Worm (Caenorhabditis elegans) whole organism, L1 larva: ENCODE results near the gene F19G12.8.

Experiments
- C04F5.9 ChIP-seq: sonication (generic microtip); optimal IDR thresholded peaks from 2 replicates; lab custom pipeline; 2016; ENCODE audit warnings: missing genetic modification characterization, missing compliant biosample characterization
- C34B4.2 ChIP-seq: sonication (generic microtip); optimal IDR thresholded peaks from 2 replicates; lab custom pipeline; 2017; ENCODE audit warnings: mild to moderate bottlenecking, missing genetic modification characterization, missing compliant biosample characterization
- ama-1 ChIP-seq: fragments of 150-350 bp; optimal IDR thresholded peaks from 2 replicates; lab custom pipeline; 2014
- blmp-1 ChIP-seq: fragments of 150-350 bp; optimal IDR thresholded peaks from 2 replicates; lab custom pipeline; 2014; ENCODE audit warnings: missing biosample characterization, missing genetic modification characterization
- ceh-63 ChIP-seq: fragments of 200-800 bp; sonication (Bioruptor generic); optimal IDR thresholded peaks from 2 replicates; lab custom pipeline; 2018; ENCODE audit warnings: mild to moderate bottlenecking, missing genetic modification characterization, missing compliant biosample characterization
- ceh-82 ChIP-seq, 3 experiments: fragments of 150-350 bp in 1 of 3; sonication (generic microtip) in 2 of 3; optimal IDR thresholded peaks; 2 replicates each; lab custom pipeline; 2014 to 2017; ENCODE audit warnings: missing biosample characterization in 3 of 3, missing genetic modification characterization in 3 of 3
- dpl-1 ChIP-seq, 3 experiments: fragments of 150-350 bp in 2 of 3; sonication (generic microtip) in 1 of 3; optimal IDR thresholded peaks; 2 replicates each; lab custom pipeline; 2014 to 2017; ENCODE audit warnings: missing biosample characterization in 3 of 3, missing genetic modification characterization in 3 of 3, missing genetic modification reagents in 3 of 3
- dsc-1 ChIP-seq: sonication (generic microtip); optimal IDR thresholded peaks from 2 replicates; lab custom pipeline; 2016; ENCODE audit warnings: mild to moderate bottlenecking, missing genetic modification characterization, missing compliant biosample characterization
- egl-13 ChIP-seq: sonication (generic microtip); optimal IDR thresholded peaks from 2 replicates; lab custom pipeline; 2016; ENCODE audit warnings: missing genotype, missing genetic modification reagents, missing genetic modification characterization, missing compliant biosample characterization
- egl-27 ChIP-seq, 2 experiments: fragments of 150-350 bp in 1 of 2; sonication (generic microtip); optimal IDR thresholded peaks; 3 replicates each; lab custom pipeline; 2017 to 2018; ENCODE audit warnings: missing biosample characterization in 2 of 2, missing genetic modification characterization in 2 of 2, missing genetic modification reagents in 2 of 2
- elt-2 ChIP-seq: sonication (generic microtip); optimal IDR thresholded peaks from 2 replicates; lab custom pipeline; 2016; ENCODE audit warnings: missing genetic modification characterization, mild to moderate bottlenecking, inconsistent platforms, missing compliant biosample characterization, missing genetic modification reagents
- elt-3 ChIP-seq, 6 experiments: fragments of 150-350 bp in 1 of 6; sonication (generic microtip); optimal IDR thresholded peaks; 2 replicates each; lab custom pipeline; 2017 to 2018; ENCODE audit warnings: missing biosample characterization in 6 of 6, missing genetic modification characterization in 6 of 6, inconsistent platforms in 1 of 6
- ets-5 ChIP-seq: fragments of 200-800 bp; sonication (Bioruptor generic); IDR thresholded peaks from 2 replicates; pipeline ENCODE4 v1.3.6; 2022; ENCODE audit warnings: missing genetic modification characterization, missing compliant biosample characterization
- fkh-10 ChIP-seq: sonication (generic microtip); optimal IDR thresholded peaks from 2 replicates; lab custom pipeline; 2017; ENCODE audit warnings: missing biosample characterization, missing genetic modification reagents, missing genetic modification characterization
- fkh-4 ChIP-seq: sonication (generic microtip); optimal IDR thresholded peaks from 2 replicates; lab custom pipeline; 2016; ENCODE audit warnings: missing compliant biosample characterization, missing genetic modification characterization, borderline replicate concordance
- fkh-8 ChIP-seq: sonication (generic microtip); optimal IDR thresholded peaks from 2 replicates; lab custom pipeline; 2016; ENCODE audit warnings: mild to moderate bottlenecking, missing genetic modification characterization, missing compliant biosample characterization
- hlh-17 ChIP-seq: fragments of 200-800 bp; sonication (Bioruptor generic); optimal IDR thresholded peaks from 2 replicates; lab custom pipeline; 2018; ENCODE audit warnings: missing genetic modification characterization, mild to moderate bottlenecking, missing compliant biosample characterization, moderate library complexity, borderline replicate concordance
- hlh-4 ChIP-seq: sonication (generic microtip); optimal IDR thresholded peaks from 2 replicates; lab custom pipeline; 2016; ENCODE audit warnings: mild to moderate bottlenecking, missing genetic modification characterization, missing compliant biosample characterization
- irx-1 ChIP-seq: sonication (generic microtip); optimal IDR thresholded peaks from 2 replicates; lab custom pipeline; 2016; ENCODE audit warnings: missing genetic modification characterization, missing compliant biosample characterization
- lin-13 ChIP-seq: fragments of 150-350 bp; optimal IDR thresholded peaks from 2 replicates; lab custom pipeline; 2014; ENCODE audit warnings: missing biosample characterization, missing genetic modification reagents, missing genetic modification characterization
- lin-14 ChIP-seq: fragments of 200-800 bp; sonication (Bioruptor generic); optimal IDR thresholded peaks from 2 replicates; lab custom pipeline; 2018; ENCODE audit warnings: mild to moderate bottlenecking, missing genetic modification characterization, moderate library complexity, missing compliant biosample characterization
- lsy-2 ChIP-seq, 2 experiments: fragments of 150-350 bp; optimal IDR thresholded peaks; 2 replicates each; lab custom pipeline; 2014; ENCODE audit warnings: missing biosample characterization in 2 of 2, missing genetic modification characterization in 2 of 2
- mab-9 ChIP-seq: fragments of 200-800 bp; sonication (Bioruptor generic); IDR thresholded peaks from 2 replicates; pipeline ENCODE4 v1.3.6; 2022; ENCODE audit warnings: missing genetic modification reagents, missing genetic modification characterization, missing compliant biosample characterization
- mdl-1 ChIP-seq, 2 experiments: fragments of 150-350 bp; optimal IDR thresholded peaks; 2 replicates each; lab custom pipeline; 2014 to 2017; ENCODE audit warnings: missing biosample characterization in 2 of 2, missing genetic modification characterization in 2 of 2, inconsistent platforms in 1 of 2
- mep-1 ChIP-seq: fragments of 150-350 bp; optimal IDR thresholded peaks from 2 replicates; lab custom pipeline; 2014; ENCODE audit warnings: missing biosample characterization, missing genetic modification characterization
- nhr-11 ChIP-seq: fragments of 150-350 bp; optimal IDR thresholded peaks from 2 replicates; lab custom pipeline; 2014; ENCODE audit warnings: missing biosample characterization, missing genetic modification characterization
- nhr-12 ChIP-seq: sonication (generic microtip); optimal IDR thresholded peaks from 2 replicates; lab custom pipeline; 2017; ENCODE audit warnings: missing biosample characterization, missing genetic modification characterization
- nhr-20 ChIP-seq: sonication (generic microtip); optimal IDR thresholded peaks from 2 replicates; lab custom pipeline; 2016; ENCODE audit warnings: mild to moderate bottlenecking, missing genetic modification characterization, missing compliant biosample characterization
- nhr-28 ChIP-seq: fragments of 150-350 bp; optimal IDR thresholded peaks from 2 replicates; lab custom pipeline; 2014; ENCODE audit warnings: missing biosample characterization, missing genetic modification characterization
- nhr-71 ChIP-seq: sonication (generic microtip); optimal IDR thresholded peaks from 2 replicates; lab custom pipeline; 2016; ENCODE audit warnings: mild to moderate bottlenecking, missing genetic modification characterization, moderate library complexity, missing compliant biosample characterization
- nhr-85 ChIP-seq: sonication (generic microtip); peaks from one replicate; lab custom pipeline; 2016; ENCODE audit warnings: missing genetic modification characterization, inconsistent platforms, missing compliant biosample characterization
- pqm-1 ChIP-seq: sonication (generic microtip); optimal IDR thresholded peaks from 3 replicates; lab custom pipeline; 2017; ENCODE audit warnings: missing biosample characterization, missing genetic modification characterization
- rnt-1 ChIP-seq: sonication (generic microtip); optimal IDR thresholded peaks from 2 replicates; lab custom pipeline; 2016; ENCODE audit warnings: mild to moderate bottlenecking, missing genetic modification characterization, moderate library complexity, missing compliant biosample characterization
- snu-23 ChIP-seq: sonication (generic microtip); optimal IDR thresholded peaks from 2 replicates; lab custom pipeline; 2016; ENCODE audit warnings: missing genetic modification characterization, missing compliant biosample characterization
- sox-4 ChIP-seq: sonication (generic microtip); optimal IDR thresholded peaks from 2 replicates; lab custom pipeline; 2016; ENCODE audit warnings: missing genetic modification characterization, missing compliant biosample characterization
- sup-37 ChIP-seq: fragments of 200-800 bp; sonication (Bioruptor generic); optimal IDR thresholded peaks from 2 replicates; lab custom pipeline; 2018; ENCODE audit warnings: mild to moderate bottlenecking, missing genetic modification characterization, missing compliant biosample characterization
- swsn-7 ChIP-seq: sonication (generic microtip); optimal IDR thresholded peaks from 2 replicates; lab custom pipeline; 2016; ENCODE audit warnings: missing genetic modification characterization, missing compliant biosample characterization
- tbx-2 ChIP-seq: sonication (generic microtip); optimal IDR thresholded peaks from 2 replicates; lab custom pipeline; 2016; ENCODE audit warnings: missing genetic modification characterization, missing compliant biosample characterization
- unc-30 ChIP-seq: sonication (generic microtip); optimal IDR thresholded peaks from 2 replicates; lab custom pipeline; 2017; ENCODE audit warnings: missing biosample characterization, missing genetic modification characterization
- unc-62 ChIP-seq: fragments of 150-350 bp; optimal IDR thresholded peaks from 2 replicates; lab custom pipeline; 2014; ENCODE audit warnings: missing biosample characterization, missing genetic modification reagents, missing genetic modification characterization
- unc-86 ChIP-seq: sonication (generic microtip); optimal IDR thresholded peaks from 2 replicates; lab custom pipeline; 2016; ENCODE audit warnings: missing genetic modification characterization, missing compliant biosample characterization
- unc-98 ChIP-seq: fragments of 200-800 bp; sonication (Bioruptor generic); IDR thresholded peaks from 2 replicates; pipeline ENCODE4 v1.3.6; 2022; ENCODE audit warnings: missing genetic modification characterization, missing compliant biosample characterization
- xbp-1 ChIP-seq: sonication (generic microtip); optimal IDR thresholded peaks from 2 replicates; lab custom pipeline; 2016; ENCODE audit warnings: missing genetic modification characterization, missing compliant biosample characterization
- zip-4 ChIP-seq: fragments of 200-800 bp; sonication (Bioruptor generic); optimal IDR thresholded peaks from 2 replicates; lab custom pipeline; 2018; ENCODE audit warnings: mild to moderate bottlenecking, missing genetic modification characterization, moderate library complexity, missing compliant biosample characterization

F19G12.8 gene

DNA sequence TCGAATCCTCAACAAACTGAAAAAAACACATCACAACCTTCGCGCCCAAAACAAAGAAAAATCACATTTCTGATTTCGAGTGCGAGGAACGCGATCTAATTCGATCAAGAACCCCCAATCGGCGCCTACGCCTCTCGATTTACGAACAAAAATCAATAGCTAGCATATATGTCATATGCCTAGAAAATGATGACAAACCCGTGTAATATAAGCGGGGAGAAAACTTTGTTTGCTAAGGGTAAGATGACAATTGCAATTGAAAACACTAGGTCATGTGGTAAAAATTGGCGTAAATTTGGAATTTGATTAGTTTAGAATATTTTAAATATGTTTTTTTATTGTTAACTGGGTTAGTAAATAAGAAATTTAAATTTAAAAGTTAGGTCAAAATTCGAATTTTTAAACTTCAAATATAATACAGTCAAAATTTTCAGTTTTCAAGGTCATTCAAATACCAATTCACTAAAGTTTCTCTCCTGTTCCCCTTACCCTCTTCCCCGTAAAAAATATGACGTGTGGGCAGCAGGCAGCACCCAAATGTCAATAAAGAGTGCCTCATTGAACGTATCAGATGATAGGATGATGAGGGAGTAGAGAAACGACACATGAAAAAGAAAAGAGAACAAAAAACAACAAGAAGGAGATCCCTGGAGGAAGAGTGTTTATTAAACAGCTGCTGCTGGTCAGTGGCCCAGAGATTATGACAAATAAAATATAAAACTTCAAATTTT lies 39.4 kb downstream of the F19G12.8 start (continued):
- TF ChIP-seq sox-4 (tag; lab: Kevin White, UChicago) = no peak
- TF ChIP-seq unc-98 (GFP tag; lab: Robert Waterston, UW) = no peak
- no peak for TF ChIP-seq elt-2 (tag; lab: Kevin White, UChicago)
- TF ChIP-seq swsn-7 (tag; lab: Kevin White, UChicago) = peak; percentile 41
- TF ChIP-seq lin-13 = no peak
- TF ChIP-seq hlh-17 = no peak
- TF ChIP-seq xbp-1 = peak; percentile 7
- no peak for TF ChIP-seq unc-62 (GFP tag; lab: Kevin White, UChicago)
- no peak for TF ChIP-seq fkh-8 (tag; lab: Kevin White, UChicago)
- no peak for TF ChIP-seq mab-9 (GFP tag; lab: Robert Waterston, UW)
- TF ChIP-seq unc-30 = no peak
- peak; percentile 87 for TF ChIP-seq nhr-85 (tag; lab: Kevin White, UChicago)
- no peak for TF ChIP-seq egl-27 (tag; optimal IDR thresholded peaks at IDR 0.05; lab: Kevin White, UChicago)
- TF ChIP-seq zip-4 (GFP tag; lab: Kevin White, UChicago) = no peak
- TF ChIP-seq hlh-4 (tag; lab: Kevin White, UChicago) = no peak
- peak; percentile 79 for TF ChIP-seq nhr-71 (tag; lab: Kevin White, UChicago)
- TF ChIP-seq pqm-1 = no peak
- no peak for TF ChIP-seq sup-37 (GFP tag; lab: Kevin White, UChicago)
- TF ChIP-seq unc-86 = no peak
- no peak for TF ChIP-seq ets-5
- no peak for TF ChIP-seq fkh-10 (GFP tag; lab: Kevin White, UChicago)
- no peak for TF ChIP-seq nhr-12
- no peak for TF ChIP-seq C04F5.9 (tag; lab: Kevin White, UChicago)
- peak; percentile 68 for TF ChIP-seq snu-23 (GFP tag; lab: Kevin White, UChicago)
- peak; percentile 61 for TF ChIP-seq rnt-1
- peak; percentile 49 for TF ChIP-seq tbx-2 (tag; lab: Kevin White, UChicago)
- peak; percentile 30 to 69 for TF ChIP-seq lsy-2 (tag; optimal IDR thresholded peaks at IDR 0.05; lab: Kevin White, UChicago)
- no peak for TF ChIP-seq ama-1
- no peak for TF ChIP-seq C34B4.2 (tag; lab: Kevin White, UChicago)
- no peak for TF ChIP-seq nhr-28 (tag; lab: Kevin White, UChicago)
- no peak for TF ChIP-seq egl-13 (tag; lab: Kevin White, UChicago)
- no peak for TF ChIP-seq dsc-1 (tag; lab: Kevin White, UChicago)
- peak in 1 of 3 experiments; percentile 21 for TF ChIP-seq ceh-82 (tag; optimal IDR thresholded peaks at IDR 0.05; lab: Kevin White, UChicago)

DNA sequence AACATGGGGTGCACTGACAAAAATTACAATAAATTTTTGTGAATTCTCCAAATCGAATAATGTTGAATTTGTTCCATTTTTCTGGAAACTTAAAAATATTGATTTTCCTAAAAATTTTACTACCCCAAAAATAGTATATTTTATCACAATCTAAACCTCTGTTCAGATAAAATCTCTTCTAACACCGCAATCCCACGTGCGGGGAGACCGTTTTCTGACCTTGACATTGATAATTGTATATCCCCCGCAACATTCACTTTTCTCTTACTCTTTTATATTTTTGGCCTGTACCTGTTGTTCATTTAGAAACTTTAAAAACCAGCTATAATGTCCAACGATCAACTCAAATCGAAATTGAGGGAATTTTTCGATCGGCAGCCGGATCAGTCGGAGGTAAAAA lies 41.7 kb downstream of the F19G12.8 start, which contains the start of gene D1005.2:
TSS of gene D1005.2 (plus strand) at position 230 of the 400 bp plus-strand sequence.
- TF ChIP-seq mdl-1 (tag; optimal IDR thresholded peaks at IDR 0.05; lab: Kevin White, UChicago) = peak in 1 of 2 experiments; percentile 32
- TF ChIP-seq unc-30 = no peak
- peak; percentile 6 for TF ChIP-seq mep-1 (tag; lab: Kevin White, UChicago)
- TF ChIP-seq irx-1 (tag; lab: Kevin White, UChicago) = no peak
- no peak for TF ChIP-seq nhr-11 (tag; lab: Kevin White, UChicago)
- TF ChIP-seq lin-13 = no peak
- TF ChIP-seq elt-3 (tag; optimal IDR thresholded peaks at IDR 0.05; lab: Kevin White, UChicago) = peak in 3 of 6 experiments; percentile 6 to 56 (median 37)
- TF ChIP-seq tbx-2 (tag; lab: Kevin White, UChicago) = no peak
- TF ChIP-seq dpl-1 (GFP tag; optimal IDR thresholded peaks at IDR 0.05; lab: Kevin White, UChicago) = no peak
- no peak for TF ChIP-seq fkh-10 (GFP tag; lab: Kevin White, UChicago)
- no peak for TF ChIP-seq ceh-63
- TF ChIP-seq lin-14 (GFP tag; lab: Kevin White, UChicago) = peak; percentile 37
- TF ChIP-seq blmp-1 (tag; lab: Kevin White, UChicago) = peak; percentile 93
- TF ChIP-seq nhr-20 (tag; lab: Kevin White, UChicago) = no peak
- no peak for TF ChIP-seq egl-13 (tag; lab: Kevin White, UChicago)
- no peak for TF ChIP-seq fkh-4
- no peak for TF ChIP-seq ceh-82 (tag; optimal IDR thresholded peaks at IDR 0.05; lab: Kevin White, UChicago)
- TF ChIP-seq, all 84 proteins: peak for 5
